Worm (Caenorhabditis elegans): Measurements from ENCODE around the gene dim-1.

Gene dim-1

ce11 chrX:8021609-8022008 is 36.4 kb downstream of the dim-1 start (continued):
- TF ChIP-seq daf-8 (GFP tag; IDR thresholded peaks at IDR 0.05) (no peak), madf-5 (GFP tag; IDR thresholded peaks at IDR 0.05) (no peak), dmd-8 (GFP tag; IDR thresholded peaks at IDR 0.05) (0 out of 2 replicates have a peak, but pooled peaks have one; percentile 11), ZK337.2 (GFP tag; IDR thresholded peaks at IDR 0.05) (0 out of 2 replicates have a peak, but pooled peaks have one; percentile 28), F37D6.2 (tag; optimal IDR thresholded peaks at IDR 0.05) (peak; percentile 75), F26F4.8 (GFP tag; conservative IDR thresholded peaks at IDR 0.05) (no peak), mdl-1 (tag; optimal IDR thresholded peaks at IDR 0.05) (peak; percentile 76 to 87), duxl-1 (tag; optimal IDR thresholded peaks at IDR 0.05; ENCODE audit: poor library complexity) (no peak), T20F7.1 (GFP tag; optimal IDR thresholded peaks at IDR 0.05) (peak; percentile 69), saeg-2 (GFP tag; IDR thresholded peaks at IDR 0.05) (no peak), F44E2.7 (GFP tag; IDR thresholded peaks at IDR 0.05) (no peak), lin-13 (GFP tag; optimal IDR thresholded peaks at IDR 0.05) (peak; percentile 7)

ce11 chrX:8019665-8020064 is 38.4 kb downstream of the dim-1 start:
- TF ChIP-seq pha-4 (GFP tag; IDR thresholded peaks at IDR 0.05): peak; percentile 85
- TF ChIP-seq pha-4 (tag; optimal IDR thresholded peaks at IDR 0.05): peak; percentile 27
- peak; percentile 62; the same call in 1 of the 2 replicates for TF ChIP-seq dmd-8 (GFP tag; IDR thresholded peaks at IDR 0.05)
- no peak for TF ChIP-seq R02D3.7 (tag; optimal IDR thresholded peaks at IDR 0.05)
- TF ChIP-seq ztf-11 (tag; optimal IDR thresholded peaks at IDR 0.05): no peak
- no peak for TF ChIP-seq daf-8 (GFP tag; IDR thresholded peaks at IDR 0.05)
- TF ChIP-seq ceh-44 (GFP tag; IDR thresholded peaks at IDR 0.05): no peak
- TF ChIP-seq ces-1 (GFP tag; optimal IDR thresholded peaks at IDR 0.05): no peak
- TF ChIP-seq nhr-102 (tag; optimal IDR thresholded peaks at IDR 0.05): peak; percentile 24
- no peak for TF ChIP-seq ZK337.2 (GFP tag; IDR thresholded peaks at IDR 0.05)
- TF ChIP-seq snpc-1.2 (GFP tag; IDR thresholded peaks at IDR 0.05): no peak
- TF ChIP-seq lin-15B (tag; optimal IDR thresholded peaks at IDR 0.05): no peak
- no peak for TF ChIP-seq nhr-76 (tag; optimal IDR thresholded peaks at IDR 0.05)
- peak; percentile 49; the same call in 1 of the 2 replicates for TF ChIP-seq nhr-41 (GFP tag; IDR thresholded peaks at IDR 0.05)
- peak; percentile 67 for TF ChIP-seq madf-9 (GFP tag; conservative IDR thresholded peaks at IDR 0.05)
- no peak for TF ChIP-seq fos-1 (tag; optimal IDR thresholded peaks at IDR 0.05)
- no peak for TF ChIP-seq zfp-2 (tag; optimal IDR thresholded peaks at IDR 0.05)
- peak; percentile 50; the same call in 1 of the 2 replicates for TF ChIP-seq mxl-2 (GFP tag; conservative IDR thresholded peaks at IDR 0.05)
- peak; percentile 80; the same call in 1 of the 2 replicates for TF ChIP-seq lin-1 (GFP tag; IDR thresholded peaks at IDR 0.05)
- TF ChIP-seq zip-11 (GFP tag; IDR thresholded peaks at IDR 0.05): no peak
- peak; percentile 88 to 98 for TF ChIP-seq mdl-1 (tag; optimal IDR thresholded peaks at IDR 0.05)
- peak; percentile 59; the same call in 1 of the 2 replicates for TF ChIP-seq ctbp-1 (GFP tag; IDR thresholded peaks at IDR 0.05)
- peak; percentile 73 for TF ChIP-seq mes-2 (tag; optimal IDR thresholded peaks at IDR 0.05; ENCODE audit: poor library complexity, severe bottlenecking)
- TF ChIP-seq hif-1 (tag; optimal IDR thresholded peaks at IDR 0.05): peak in 1 of 2 experiments; percentile 92
- no peak for TF ChIP-seq ceh-82 (tag; optimal IDR thresholded peaks at IDR 0.05)
- peak; percentile 63 for TF ChIP-seq ceh-28 (tag; optimal IDR thresholded peaks at IDR 0.05)
- TF ChIP-seq madf-5 (GFP tag; IDR thresholded peaks at IDR 0.05): 0 out of 4 replicates have a peak, but pooled peaks of 1 of the 2 experiments have one; percentile 34
- TF ChIP-seq unc-39 (tag; optimal IDR thresholded peaks at IDR 0.05): no peak
- no peak for TF ChIP-seq lir-3 (tag; optimal IDR thresholded peaks at IDR 0.05)
- TF ChIP-seq unc-62 (GFP tag; optimal IDR thresholded peaks at IDR 0.05 in 1 of 2): peak in 1 of 2 experiments; percentile 63
- TF ChIP-seq unc-62 (tag; optimal IDR thresholded peaks at IDR 0.05): no peak
- TF ChIP-seq sdz-12 (GFP tag; optimal IDR thresholded peaks at IDR 0.05): peak; percentile 35
- no peak for TF ChIP-seq duxl-1 (tag; optimal IDR thresholded peaks at IDR 0.05; ENCODE audit: poor library complexity)
- no peak for TF ChIP-seq spr-3 (GFP tag; optimal IDR thresholded peaks at IDR 0.05)
- peak; percentile 62 for TF ChIP-seq nhr-25 (tag; optimal IDR thresholded peaks at IDR 0.05; ENCODE audit: borderline replicate concordance, insufficient read depth)
- peak; percentile 74 for TF ChIP-seq ama-1 (optimal IDR thresholded peaks at IDR 0.05)
- TF ChIP-seq daf-19 (GFP tag; conservative IDR thresholded peaks at IDR 0.05): no peak
- TF ChIP-seq dpl-1 (GFP tag; optimal IDR thresholded peaks at IDR 0.05): peak; percentile 11
- TF ChIP-seq arid-1 (GFP tag; conservative IDR thresholded peaks at IDR 0.05): peak; percentile 65; the same call in 1 of the 2 replicates
- TF ChIP-seq snpc-4 (tag; optimal IDR thresholded peaks at IDR 0.05): no peak
- TF ChIP-seq F44E2.7 (GFP tag; IDR thresholded peaks at IDR 0.05): no peak
- TF ChIP-seq jun-1 (tag; optimal IDR thresholded peaks at IDR 0.05): no peak
- TF ChIP-seq ZK546.5 (tag; optimal IDR thresholded peaks at IDR 0.05): no peak

Data from whole organism, L4 larva.